Worm (Caenorhabditis elegans) whole organism, L1 larva: ENCODE results near the gene fic-1.

Experiments used
- aly-2 ChIP-seq: fragments of 150-350 bp; optimal IDR thresholded peaks from 2 replicates; lab custom pipeline; 2014; ENCODE audit warnings: missing biosample characterization, missing genetic modification characterization
- blmp-1 ChIP-seq: fragments of 150-350 bp; optimal IDR thresholded peaks from 2 replicates; lab custom pipeline; 2014; ENCODE audit warnings: missing biosample characterization, missing genetic modification characterization
- ceh-88 ChIP-seq: fragments of 200-800 bp; sonication (Bioruptor generic); IDR thresholded peaks from 2 replicates; pipeline ENCODE4 v1.3.6; 2022; ENCODE audit warnings: missing genetic modification characterization, missing compliant biosample characterization
- efl-1 ChIP-seq, 4 experiments: fragments of 150-350 bp; optimal IDR thresholded peaks in 3 of 4; peaks in 1 of 4; 1 replicate in 1 of 4; 2 replicates in 3 of 4; lab custom pipeline; 2014; ENCODE audit warnings: missing biosample characterization in 2 of 4, missing genetic modification characterization in 2 of 4, missing genetic modification reagents in 2 of 4
- efl-3 ChIP-seq: fragments of 200-800 bp; sonication (Bioruptor generic); optimal IDR thresholded peaks from 2 replicates; lab custom pipeline; 2018; ENCODE audit warnings: mild to moderate bottlenecking, missing genetic modification characterization, missing compliant biosample characterization
- elt-2 ChIP-seq: sonication (generic microtip); optimal IDR thresholded peaks from 2 replicates; lab custom pipeline; 2016; ENCODE audit warnings: missing genetic modification characterization, mild to moderate bottlenecking, inconsistent platforms, missing compliant biosample characterization, missing genetic modification reagents
- elt-3 ChIP-seq, 6 experiments: fragments of 150-350 bp in 1 of 6; sonication (generic microtip); optimal IDR thresholded peaks; 2 replicates each; lab custom pipeline; 2017 to 2018; ENCODE audit warnings: missing biosample characterization in 6 of 6, missing genetic modification characterization in 6 of 6, inconsistent platforms in 1 of 6
- ets-5 ChIP-seq: fragments of 200-800 bp; sonication (Bioruptor generic); IDR thresholded peaks from 2 replicates; pipeline ENCODE4 v1.3.6; 2022; ENCODE audit warnings: missing genetic modification characterization, missing compliant biosample characterization
- fkh-4 ChIP-seq: sonication (generic microtip); optimal IDR thresholded peaks from 2 replicates; lab custom pipeline; 2016; ENCODE audit warnings: missing compliant biosample characterization, missing genetic modification characterization, borderline replicate concordance
- grh-1 ChIP-seq: fragments of 200-800 bp; sonication (Bioruptor generic); IDR thresholded peaks from 2 replicates; pipeline ENCODE4 v1.3.6; 2022; ENCODE audit warnings: missing genetic modification reagents, missing genetic modification characterization, missing compliant biosample characterization
- hlh-17 ChIP-seq: fragments of 200-800 bp; sonication (Bioruptor generic); optimal IDR thresholded peaks from 2 replicates; lab custom pipeline; 2018; ENCODE audit warnings: missing genetic modification characterization, mild to moderate bottlenecking, missing compliant biosample characterization, moderate library complexity, borderline replicate concordance
- hlh-4 ChIP-seq: sonication (generic microtip); optimal IDR thresholded peaks from 2 replicates; lab custom pipeline; 2016; ENCODE audit warnings: mild to moderate bottlenecking, missing genetic modification characterization, missing compliant biosample characterization
- hpl-2 ChIP-seq: fragments of 150-350 bp; optimal IDR thresholded peaks from 2 replicates; lab custom pipeline; 2014; ENCODE audit warnings: missing biosample characterization, missing genetic modification reagents, missing genetic modification characterization
- irx-1 ChIP-seq: sonication (generic microtip); optimal IDR thresholded peaks from 2 replicates; lab custom pipeline; 2016; ENCODE audit warnings: missing genetic modification characterization, missing compliant biosample characterization
- lin-13 ChIP-seq: fragments of 150-350 bp; optimal IDR thresholded peaks from 2 replicates; lab custom pipeline; 2014; ENCODE audit warnings: missing biosample characterization, missing genetic modification reagents, missing genetic modification characterization
- lin-35 ChIP-seq, 2 experiments: fragments of 150-350 bp; optimal IDR thresholded peaks; 2 replicates each; lab custom pipeline; 2014; ENCODE audit warnings: missing biosample characterization in 2 of 2, missing genetic modification characterization in 2 of 2, missing genetic modification reagents in 2 of 2
- mdl-1 ChIP-seq, 2 experiments: fragments of 150-350 bp; optimal IDR thresholded peaks; 2 replicates each; lab custom pipeline; 2014 to 2017; ENCODE audit warnings: missing biosample characterization in 2 of 2, missing genetic modification characterization in 2 of 2, inconsistent platforms in 1 of 2
- nhr-11 ChIP-seq: fragments of 150-350 bp; optimal IDR thresholded peaks from 2 replicates; lab custom pipeline; 2014; ENCODE audit warnings: missing biosample characterization, missing genetic modification characterization
- nhr-19 ChIP-seq: fragments of 200-800 bp; sonication (Bioruptor generic); conservative IDR thresholded peaks from 2 replicates; pipeline ENCODE4 v1.3.6; 2022; ENCODE audit warnings: missing genetic modification characterization, missing compliant biosample characterization
- nhr-20 ChIP-seq: sonication (generic microtip); optimal IDR thresholded peaks from 2 replicates; lab custom pipeline; 2016; ENCODE audit warnings: mild to moderate bottlenecking, missing genetic modification characterization, missing compliant biosample characterization
- nhr-71 ChIP-seq: sonication (generic microtip); optimal IDR thresholded peaks from 2 replicates; lab custom pipeline; 2016; ENCODE audit warnings: mild to moderate bottlenecking, missing genetic modification characterization, moderate library complexity, missing compliant biosample characterization
- nhr-77 ChIP-seq: fragments of 150-350 bp; optimal IDR thresholded peaks from 2 replicates; lab custom pipeline; 2014; ENCODE audit warnings: missing biosample characterization, missing genetic modification characterization
- pag-3 ChIP-seq: sonication (generic microtip); optimal IDR thresholded peaks from 2 replicates; lab custom pipeline; 2017; ENCODE audit warnings: missing genetic modification characterization, mild to moderate bottlenecking, missing compliant biosample characterization, antibody characterized with exemption, borderline replicate concordance; ENCODE audit not compliant: insufficient read depth
- skn-1 ChIP-seq: fragments of 150-350 bp; optimal IDR thresholded peaks from 2 replicates; lab custom pipeline; 2014; ENCODE audit warnings: missing biosample characterization, missing genetic modification characterization
- snpc-4 ChIP-seq: fragments of 150-350 bp; optimal IDR thresholded peaks from 2 replicates; lab custom pipeline; 2014; ENCODE audit warnings: missing biosample characterization, missing genetic modification characterization
- sptf-1 ChIP-seq: fragments of 150-350 bp; optimal IDR thresholded peaks from 2 replicates; lab custom pipeline; 2014; ENCODE audit warnings: missing biosample characterization, missing genetic modification characterization
- sup-37 ChIP-seq: fragments of 200-800 bp; sonication (Bioruptor generic); optimal IDR thresholded peaks from 2 replicates; lab custom pipeline; 2018; ENCODE audit warnings: mild to moderate bottlenecking, missing genetic modification characterization, missing compliant biosample characterization
- tlp-1 ChIP-seq: fragments of 150-350 bp; optimal IDR thresholded peaks from 2 replicates; lab custom pipeline; 2014; ENCODE audit warnings: missing biosample characterization, missing genetic modification characterization
- unc-130 ChIP-seq: fragments of 150-350 bp; optimal IDR thresholded peaks from 2 replicates; lab custom pipeline; 2017; ENCODE audit warnings: missing biosample characterization, missing genetic modification characterization, inconsistent platforms
- unc-86 ChIP-seq: sonication (generic microtip); optimal IDR thresholded peaks from 2 replicates; lab custom pipeline; 2016; ENCODE audit warnings: missing genetic modification characterization, missing compliant biosample characterization
- unc-98 ChIP-seq: fragments of 200-800 bp; sonication (Bioruptor generic); IDR thresholded peaks from 2 replicates; pipeline ENCODE4 v1.3.6; 2022; ENCODE audit warnings: missing genetic modification characterization, missing compliant biosample characterization
- xbp-1 ChIP-seq: sonication (generic microtip); optimal IDR thresholded peaks from 2 replicates; lab custom pipeline; 2016; ENCODE audit warnings: missing genetic modification characterization, missing compliant biosample characterization
- ztf-11 ChIP-seq, 2 experiments: sonication (generic microtip); optimal IDR thresholded peaks; 2 replicates each; lab custom pipeline; 2016 to 2017; ENCODE audit warnings: missing genetic modification characterization in 2 of 2, missing biosample characterization in 1 of 2, missing compliant biosample characterization in 1 of 2
- ztf-4 ChIP-seq: fragments of 150-350 bp; optimal IDR thresholded peaks from 2 replicates; lab custom pipeline; 2014; ENCODE audit warnings: missing biosample characterization, missing genetic modification characterization

fic-1 gene

ce11 chrIV:10964688-10965087, 27.4 kb downstream of the fic-1 start:
- TF ChIP-seq efl-1 (optimal IDR thresholded peaks at IDR 0.05; lab: Kevin White, UChicago) (no peak), efl-1 (GFP tag; optimal IDR thresholded peaks at IDR 0.05 in 1 of 2; lab: Kevin White, UChicago) (peak in 1 of 2 experiments; percentile 16), ets-5 (no peak), nhr-77 (tag; lab: Kevin White, UChicago) (no peak), elt-3 (tag; optimal IDR thresholded peaks at IDR 0.05; lab: Kevin White, UChicago) (no peak), mdl-1 (tag; optimal IDR thresholded peaks at IDR 0.05; lab: Kevin White, UChicago) (peak in 1 of 2 experiments; percentile 9), nhr-20 (peak; percentile 2), efl-3 (GFP tag; lab: Kevin White, UChicago) (no peak), unc-130 (tag; lab: Kevin White, UChicago) (no peak), xbp-1 (tag; lab: Kevin White, UChicago) (no peak), irx-1 (tag; lab: Kevin White, UChicago) (no peak), unc-98 (no peak), sup-37 (no peak), hpl-2 (GFP tag; lab: Kevin White, UChicago) (no peak), tlp-1 (tag; lab: Kevin White, UChicago) (no peak), elt-2 (tag; lab: Kevin White, UChicago) (peak; percentile 86), unc-86 (no peak), lin-35 (GFP tag; optimal IDR thresholded peaks at IDR 0.05; lab: Kevin White, UChicago) (peak in 1 of 2 experiments; percentile 39), ceh-88 (no peak)

- no peak for TF ChIP-seq fkh-4 (tag; lab: Kevin White, UChicago)
- no peak for TF ChIP-seq ztf-4 (tag; lab: Kevin White, UChicago)
- TF ChIP-seq nhr-19 (GFP tag; lab: Robert Waterston, UW), result no peak
- TF ChIP-seq sptf-1 (tag; lab: Kevin White, UChicago), result no peak
- TF ChIP-seq, all 84 proteins: peak for 0
These were observed 29.1 kb downstream of the fic-1 start, which contains the start of the genes aqp-3 and Y69E1A.8 for ce11 chrIV:10966359-10966758. aqp-3 (minus strand) TSS chrIV:10966459. Y69E1A.8 (plus strand) TSS chrIV:10966604.

ce11 chrIV:10970333-10970732, 33.1 kb downstream of the fic-1 start:
- no peak for TF ChIP-seq lin-13 (GFP tag; lab: Kevin White, UChicago)
- TF ChIP-seq nhr-11, result no peak
- TF ChIP-seq nhr-71, result peak; percentile 0
- no peak for TF ChIP-seq sptf-1 (tag; lab: Kevin White, UChicago)
- TF ChIP-seq hlh-4 (tag; lab: Kevin White, UChicago), result no peak
- TF ChIP-seq skn-1 (tag; lab: Kevin White, UChicago), result no peak
- TF ChIP-seq ztf-11 (tag; optimal IDR thresholded peaks at IDR 0.05; lab: Kevin White, UChicago), result no peak
- TF ChIP-seq hpl-2 (GFP tag; lab: Kevin White, UChicago), result no peak
- peak; percentile 8 for TF ChIP-seq blmp-1 (tag; lab: Kevin White, UChicago)
- peak; percentile 85 for TF ChIP-seq elt-2 (tag; lab: Kevin White, UChicago)
- TF ChIP-seq aly-2 (tag; lab: Kevin White, UChicago), result no peak
- TF ChIP-seq irx-1 (tag; lab: Kevin White, UChicago), result no peak
- TF ChIP-seq lin-35 (GFP tag; optimal IDR thresholded peaks at IDR 0.05; lab: Kevin White, UChicago), result peak in 1 of 2 experiments; percentile 45
- TF ChIP-seq grh-1 (GFP tag; lab: Robert Waterston, UW), result no peak
- no peak for TF ChIP-seq efl-1 (optimal IDR thresholded peaks at IDR 0.05; lab: Kevin White, UChicago)
- TF ChIP-seq efl-1 (GFP tag; optimal IDR thresholded peaks at IDR 0.05 in 1 of 2; lab: Kevin White, UChicago), result peak in 1 of 2 experiments; percentile 83
- TF ChIP-seq nhr-20, result peak; percentile 5

DNA sequence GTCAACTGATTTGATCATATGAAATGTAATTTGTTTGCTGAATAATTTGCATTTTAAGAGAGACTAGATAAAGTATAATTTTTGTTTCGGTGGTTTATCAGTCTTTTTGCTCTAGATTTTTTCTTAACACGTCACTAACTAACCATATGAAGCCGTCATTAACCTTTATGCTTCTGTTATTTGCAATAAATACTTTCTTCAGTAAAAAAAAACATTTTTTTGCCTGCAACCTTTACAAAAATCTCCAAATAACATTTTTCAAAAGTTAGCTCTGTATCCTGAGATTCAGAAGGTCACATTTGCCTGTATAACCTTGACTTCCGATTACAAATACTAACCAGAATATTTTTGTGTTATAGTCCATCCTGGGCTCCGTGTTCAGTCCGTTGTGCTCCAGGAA, 33.5 kb downstream of the fic-1 start:
- no peak for TF ChIP-seq pag-3 (tag; lab: Kevin White, UChicago)
- no peak for TF ChIP-seq hlh-17 (GFP tag; lab: Kevin White, UChicago)
- no peak for TF ChIP-seq nhr-77 (tag; lab: Kevin White, UChicago)
- TF ChIP-seq snpc-4 (tag; lab: Kevin White, UChicago), result no peak
